Fruit fly (Drosophila melanogaster) whole organism, embryonic: ENCODE results near the gene pit.

Experiments
- Atf3 ChIP-seq: fragments of 200-800 bp; sonication (Bioruptor generic); optimal IDR thresholded peaks from 3 replicates; lab custom pipeline; 2016; ENCODE audit warnings: missing biosample characterization, missing genetic modification characterization
- B-H1 ChIP-seq: fragments of 200-800 bp; sonication (Bioruptor generic); IDR thresholded peaks from 3 replicates; pipeline ENCODE4 v1.3.6; 2022; ENCODE audit warnings: missing biosample characterization, missing genetic modification characterization
- BtbVII ChIP-seq: fragments of 200-800 bp; sonication (Bioruptor generic); optimal IDR thresholded peaks from 3 replicates; lab custom pipeline; 2017; ENCODE audit warnings: missing biosample characterization, mild to moderate bottlenecking, missing genetic modification characterization
- Bteb2 ChIP-seq: fragments of 200-800 bp; sonication (Bioruptor generic); optimal IDR thresholded peaks from 2 replicates; lab custom pipeline; 2016; ENCODE audit warnings: missing biosample characterization, missing genetic modification characterization
- C15 ChIP-seq: fragments of 200-800 bp; sonication (Bioruptor generic); IDR thresholded peaks from 3 replicates; pipeline ENCODE4 v1.3.6; 2022; ENCODE audit warnings: missing biosample characterization, missing genetic modification characterization
- CG11085 ChIP-seq: fragments of 200-800 bp; sonication (Bioruptor generic); IDR thresholded peaks from 2 replicates; pipeline ENCODE4 v1.3.6; 2022; ENCODE audit warnings: missing biosample characterization, missing genetic modification characterization
- CG12104 ChIP-seq: fragments of 200-800 bp; sonication (Bioruptor generic); optimal IDR thresholded peaks from 3 replicates; lab custom pipeline; 2016; ENCODE audit warnings: missing biosample characterization, missing genetic modification characterization
- CG15011 ChIP-seq: fragments of 200-800 bp; sonication (Bioruptor generic); optimal IDR thresholded peaks from 3 replicates; lab custom pipeline; 2018; ENCODE audit warnings: missing biosample characterization, mild to moderate bottlenecking, missing genetic modification characterization
- CG15514 ChIP-seq: fragments of 200-800 bp; sonication (Bioruptor generic); optimal IDR thresholded peaks from 3 replicates; lab custom pipeline; 2017; ENCODE audit warnings: missing biosample characterization, missing genetic modification characterization, mild to moderate bottlenecking, moderate library complexity, missing genetic modification reagents
- CG16779 ChIP-seq: fragments of 200-800 bp; sonication (Bioruptor generic); IDR thresholded peaks from 2 replicates; pipeline ENCODE4 v1.3.6; 2022; ENCODE audit warnings: missing biosample characterization, missing genetic modification characterization
- CG16813 ChIP-seq: fragments of 200-800 bp; sonication (Bioruptor generic); IDR thresholded peaks from 3 replicates; pipeline ENCODE4 v1.3.6; 2022; ENCODE audit warnings: missing biosample characterization, missing genetic modification characterization; ENCODE audit not compliant: partially characterized antibody
- CG18619 ChIP-seq: fragments of 200-800 bp; sonication (Bioruptor generic); optimal IDR thresholded peaks from 3 replicates; lab custom pipeline; 2017; ENCODE audit warnings: missing biosample characterization, mild to moderate bottlenecking, missing genetic modification characterization
- CG18764 ChIP-seq: fragments of 200-800 bp; sonication (Bioruptor generic); optimal IDR thresholded peaks from 3 replicates; lab custom pipeline; 2016; ENCODE audit warnings: missing biosample characterization, missing genetic modification characterization
- CG2678 ChIP-seq: fragments of 200-800 bp; sonication (Bioruptor generic); optimal IDR thresholded peaks from 3 replicates; lab custom pipeline; 2019; ENCODE audit warnings: missing biosample characterization, mild to moderate bottlenecking, missing genetic modification characterization, moderate library complexity
- CG30403 ChIP-seq: fragments of 200-800 bp; sonication (Bioruptor generic); optimal IDR thresholded peaks from 3 replicates; lab custom pipeline; 2016; ENCODE audit warnings: missing biosample characterization, missing genetic modification characterization
- CG3838 ChIP-seq: fragments of 200-800 bp; sonication (Bioruptor generic); optimal IDR thresholded peaks from 3 replicates; lab custom pipeline; 2016; ENCODE audit warnings: missing biosample characterization, missing genetic modification characterization
- CG4424 ChIP-seq: fragments of 200-800 bp; sonication (Bioruptor generic); optimal IDR thresholded peaks from 3 replicates; lab custom pipeline; 2016; ENCODE audit warnings: missing biosample characterization, missing genetic modification characterization
- CG5245 ChIP-seq: fragments of 200-800 bp; sonication (Bioruptor generic); optimal IDR thresholded peaks from 3 replicates; lab custom pipeline; 2016; ENCODE audit warnings: missing biosample characterization, missing genetic modification characterization
- CG6654 ChIP-seq: fragments of 200-800 bp; sonication (Bioruptor generic); optimal IDR thresholded peaks from 2 replicates; lab custom pipeline; 2017; ENCODE audit warnings: missing biosample characterization, mild to moderate bottlenecking, missing genetic modification characterization
- CG8089 ChIP-seq: fragments of 200-800 bp; sonication (Bioruptor generic); optimal IDR thresholded peaks from 3 replicates; lab custom pipeline; 2016; ENCODE audit warnings: missing biosample characterization, missing genetic modification characterization
- CG8478 ChIP-seq: fragments of >200 bp; optimal IDR thresholded peaks from 2 replicates; lab custom pipeline; 2018
- CG8924 ChIP-seq: fragments of 200-800 bp; optimal IDR thresholded peaks from 3 replicates; lab custom pipeline; 2019; ENCODE audit warnings: missing biosample characterization, mild to moderate bottlenecking, missing genetic modification characterization, moderate library complexity
- CG9215 ChIP-seq: fragments of 200-800 bp; sonication (Bioruptor generic); IDR thresholded peaks from 2 replicates; pipeline ENCODE4 v1.3.6; 2022; ENCODE audit warnings: missing biosample characterization, missing genetic modification characterization
- CG9609 ChIP-seq: fragments of 200-800 bp; sonication (Bioruptor generic); optimal IDR thresholded peaks from 3 replicates; lab custom pipeline; 2016; ENCODE audit warnings: missing biosample characterization, missing genetic modification characterization
- Dll ChIP-seq: fragments of 200-800 bp; sonication (Bioruptor generic); IDR thresholded peaks from 4 replicates; pipeline ENCODE4 v1.3.6; 2022; ENCODE audit warnings: missing biosample characterization, missing genetic modification characterization; ENCODE audit not compliant: partially characterized antibody
- Doc3 ChIP-seq: fragments of 200-800 bp; sonication (Bioruptor generic); IDR thresholded peaks from 3 replicates; pipeline ENCODE4 v1.3.6; 2022; ENCODE audit warnings: missing biosample characterization, missing genetic modification characterization; ENCODE audit not compliant: partially characterized antibody
- Fer3 ChIP-seq: fragments of 200-800 bp; sonication (Bioruptor generic); optimal IDR thresholded peaks from 2 replicates; lab custom pipeline; 2018; ENCODE audit warnings: missing biosample characterization, mild to moderate bottlenecking, missing genetic modification characterization, moderate library complexity
- Lhr ChIP-seq: fragments of 200-800 bp; sonication (Bioruptor generic); optimal IDR thresholded peaks from 3 replicates; lab custom pipeline; 2017; ENCODE audit warnings: mild to moderate bottlenecking, missing biosample characterization, missing genetic modification reagents, missing genetic modification characterization
- NFAT ChIP-seq: fragments of 200-800 bp; sonication (Bioruptor generic); IDR thresholded peaks from 2 replicates; pipeline ENCODE4 v1.3.6; 2022; ENCODE audit warnings: missing biosample characterization, missing genetic modification characterization
- Poxn ChIP-seq: fragments of 200-800 bp; sonication (Bioruptor generic); IDR thresholded peaks from 2 replicates; pipeline ENCODE4 v1.3.6; 2022; ENCODE audit warnings: missing biosample characterization, missing genetic modification characterization
- Rfx ChIP-seq: fragments of 200-800 bp; sonication (Bioruptor generic); IDR thresholded peaks from 2 replicates; pipeline ENCODE4 v1.3.6; 2022; ENCODE audit warnings: missing biosample characterization, missing genetic modification characterization
- Spps ChIP-seq: fragments of 200-800 bp; sonication (Bioruptor generic); optimal IDR thresholded peaks from 2 replicates; lab custom pipeline; 2018; ENCODE audit warnings: missing biosample characterization, mild to moderate bottlenecking, missing genetic modification characterization
- YL-1 ChIP-seq: fragments of 200-800 bp; sonication (Bioruptor generic); optimal IDR thresholded peaks from 3 replicates; lab custom pipeline; 2017; ENCODE audit warnings: missing biosample characterization, mild to moderate bottlenecking, missing genetic modification characterization
- ash1 ChIP-seq: fragments of 200-800 bp; sonication (Bioruptor generic); optimal IDR thresholded peaks from 2 replicates; lab custom pipeline; 2018; ENCODE audit warnings: missing biosample characterization, mild to moderate bottlenecking, missing genetic modification characterization
- bowl ChIP-seq: fragments of 200-800 bp; sonication (Bioruptor generic); IDR thresholded peaks from 2 replicates; pipeline ENCODE4 v1.3.6; 2022; ENCODE audit warnings: missing biosample characterization, missing genetic modification characterization
- chif ChIP-seq, 2 experiments: fragments of 200-800 bp; sonication (Bioruptor generic); optimal IDR thresholded peaks; 3 replicates each; lab custom pipeline; 2016; ENCODE audit warnings: missing biosample characterization in 2 of 2, missing genetic modification characterization in 2 of 2
- chinmo ChIP-seq: fragments of 200-800 bp; sonication (Bioruptor generic); IDR thresholded peaks from 4 replicates; pipeline ENCODE4 v1.3.6; 2022; ENCODE audit warnings: missing biosample characterization, missing genetic modification characterization; ENCODE audit not compliant: partially characterized antibody
- chm ChIP-seq: fragments of 200-800 bp; sonication (Bioruptor generic); IDR thresholded peaks from 2 replicates; pipeline ENCODE4 v1.3.6; 2022; ENCODE audit warnings: missing biosample characterization, missing genetic modification characterization
- dimm ChIP-seq: fragments of 200-800 bp; sonication (Bioruptor generic); IDR thresholded peaks from 2 replicates; pipeline ENCODE4 v1.3.6; 2022; ENCODE audit warnings: missing biosample characterization, missing genetic modification characterization
- en ChIP-seq: fragments of 200-800 bp; sonication (Bioruptor generic); optimal IDR thresholded peaks from 2 replicates; lab custom pipeline; 2016; ENCODE audit warnings: missing biosample characterization, missing genetic modification characterization
- fd102C ChIP-seq: fragments of 200-800 bp; sonication (Bioruptor generic); optimal IDR thresholded peaks from 2 replicates; lab custom pipeline; 2018; ENCODE audit warnings: missing biosample characterization, mild to moderate bottlenecking, missing genetic modification characterization, moderate library complexity
- gt ChIP-seq: fragments of 200-800 bp; sonication (Bioruptor generic); IDR thresholded peaks from 2 replicates; pipeline ENCODE4 v1.3.6; 2022; ENCODE audit warnings: missing biosample characterization, missing genetic modification characterization
- hth ChIP-seq: fragments of >200 bp; optimal IDR thresholded peaks from 2 replicates; lab custom pipeline; 2017; ENCODE audit warnings: inconsistent platforms
- lab ChIP-seq: fragments of 200-800 bp; sonication (Bioruptor generic); optimal IDR thresholded peaks from 3 replicates; lab custom pipeline; 2017; ENCODE audit warnings: missing biosample characterization, missing genetic modification characterization, mild to moderate bottlenecking, moderate library complexity, missing genetic modification reagents
- otp ChIP-seq: fragments of 200-800 bp; sonication (Bioruptor generic); IDR thresholded peaks from 3 replicates; pipeline ENCODE4, ENCODE4 v1.3.6; 2022; ENCODE audit warnings: missing biosample characterization, missing genetic modification characterization
- sob ChIP-seq: fragments of 200-800 bp; sonication (Bioruptor generic); IDR thresholded peaks from 2 replicates; pipeline ENCODE4 v1.3.6; 2022; ENCODE audit warnings: missing biosample characterization, missing genetic modification characterization
- tll ChIP-seq, 2 experiments: fragments of 200-800 bp in 1 of 2; fragments of >200 bp in 1 of 2; sonication (Bioruptor generic) in 1 of 2; optimal IDR thresholded peaks; 2 replicates each; lab custom pipeline; 2017 to 2019; ENCODE audit warnings: missing biosample characterization in 2 of 2, missing genetic modification characterization in 2 of 2, mild to moderate bottlenecking in 1 of 2, moderate library complexity in 1 of 2
- trem ChIP-seq: fragments of 200-800 bp; optimal IDR thresholded peaks from 3 replicates; lab custom pipeline; 2019; ENCODE audit warnings: missing biosample characterization, mild to moderate bottlenecking, missing genetic modification characterization, moderate library complexity
- tx ChIP-seq: fragments of 200-800 bp; sonication (Bioruptor generic); optimal IDR thresholded peaks from 2 replicates; lab custom pipeline; 2016; ENCODE audit warnings: missing biosample characterization, missing genetic modification characterization
- wek ChIP-seq: fragments of 200-800 bp; sonication (Bioruptor generic); optimal IDR thresholded peaks from 3 replicates; lab custom pipeline; 2018; ENCODE audit warnings: missing biosample characterization, mild to moderate bottlenecking, missing genetic modification characterization, moderate library complexity
- zfh2 ChIP-seq: fragments of 200-800 bp; sonication (Bioruptor generic); optimal IDR thresholded peaks from 2 replicates; lab custom pipeline; 2016; ENCODE audit warnings: missing biosample characterization, missing genetic modification characterization

The pit gene

DNA sequence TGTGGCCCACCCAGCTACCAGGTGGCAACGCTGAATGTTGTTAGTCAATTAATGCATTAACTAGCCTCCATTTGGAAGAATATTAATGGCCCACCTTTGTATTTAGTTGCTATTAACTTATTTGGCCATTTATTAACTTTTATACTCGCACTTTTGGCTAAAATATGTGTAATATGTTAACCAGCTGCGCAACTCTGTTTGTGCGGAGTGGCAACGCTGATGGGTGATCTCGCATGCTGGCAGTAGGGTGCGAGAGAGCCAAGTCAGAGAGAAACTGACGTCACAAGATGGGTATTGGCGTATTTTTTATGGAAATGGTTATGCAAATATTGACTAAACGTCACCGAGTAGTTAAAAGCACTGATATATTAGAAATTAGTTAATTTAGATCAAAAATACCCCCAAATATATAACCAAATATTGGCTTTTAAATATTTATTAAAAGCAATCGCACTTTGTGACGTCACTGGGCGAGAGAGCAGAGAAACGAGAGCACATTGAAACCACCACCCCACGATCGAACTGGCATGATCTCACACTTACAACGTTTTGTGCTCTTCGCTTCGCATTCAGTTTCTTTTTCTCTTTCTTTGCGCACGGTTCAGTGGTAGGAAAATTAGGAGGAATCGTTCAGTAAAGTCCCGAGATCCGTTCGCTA is 7.7 kb downstream of the pit start, which contains the start of gene how (continued):
- TF ChIP-seq fd102C (GFP tag; lab: Kevin White, UChicago), result no peak
- TF ChIP-seq Doc3, result no peak
- no peak for TF ChIP-seq CG3838
- TF ChIP-seq CG6654, result no peak
- TF ChIP-seq tx (GFP tag; lab: Kevin White, UChicago), result peak; percentile 96
- peak; percentile 26 for TF ChIP-seq CG30403
- peak; percentile 60 for TF ChIP-seq trem (tag; lab: Kevin White, UChicago)
- no peak for TF ChIP-seq CG15011 (GFP tag; lab: Kevin White, UChicago)
- peak; percentile 36 for TF ChIP-seq lab (GFP tag; lab: Kevin White, UChicago)
- no peak for TF ChIP-seq CG12104 (GFP tag; lab: Kevin White, UChicago)
- TF ChIP-seq chinmo (GFP tag; lab: Robert Waterston, UW), result no peak
- TF ChIP-seq tll (GFP tag; optimal IDR thresholded peaks at IDR 0.05; lab: Kevin White, UChicago), result peak in 1 of 2 experiments; percentile 95
- peak; percentile 28 for TF ChIP-seq CG4424
- no peak for TF ChIP-seq dimm
- no peak for TF ChIP-seq Lhr
- TF ChIP-seq NFAT, result no peak
- TF ChIP-seq Fer3 (tag; lab: Kevin White, UChicago), result no peak
- TF ChIP-seq chm (GFP tag; lab: Robert Waterston, UW), result peak; percentile 83
- no peak for TF ChIP-seq CG18619 (GFP tag; lab: Kevin White, UChicago)
- no peak for TF ChIP-seq CG9609 (GFP tag; lab: Kevin White, UChicago)
- TF ChIP-seq CG16813 (GFP tag; lab: Robert Waterston, UW), result peak; percentile 32; the same call in 1 of the 3 replicates
- TF ChIP-seq YL-1, result no peak
- no peak for TF ChIP-seq B-H1
- no peak for TF ChIP-seq CG8478 (lab: Kevin White, UChicago)
- peak; percentile 1 for TF ChIP-seq Spps (tag; lab: Kevin White, UChicago)
- peak; percentile 14 for TF ChIP-seq Atf3 (GFP tag; lab: Kevin White, UChicago)
- no peak for TF ChIP-seq CG8924
- peak; percentile 15 for TF ChIP-seq CG15514 (GFP tag; lab: Kevin White, UChicago)
- peak; percentile 57; the same call in 3 of the 4 replicates for TF ChIP-seq Dll (GFP tag; lab: Robert Waterston, UW)
- no peak for TF ChIP-seq zfh2 (GFP tag; lab: Kevin White, UChicago)
- no peak for TF ChIP-seq gt (GFP tag; lab: Robert Waterston, UW)
- no peak for TF ChIP-seq bowl (GFP tag; lab: Robert Waterston, UW)
- no peak for TF ChIP-seq en (GFP tag; lab: Kevin White, UChicago)
- no peak for TF ChIP-seq wek (GFP tag; lab: Kevin White, UChicago)
- no peak for TF ChIP-seq otp (GFP tag; lab: Robert Waterston, UW)
- TF ChIP-seq C15 (GFP tag; lab: Robert Waterston, UW), result no peak
- TF ChIP-seq CG11085, result no peak
- no peak for TF ChIP-seq CG16779
- TF ChIP-seq CG5245 (GFP tag; lab: Kevin White, UChicago), result no peak
- TF ChIP-seq CG8089 (GFP tag; lab: Kevin White, UChicago), result no peak
- no peak for TF ChIP-seq CG18764 (GFP tag; lab: Kevin White, UChicago)
- no peak for TF ChIP-seq BtbVII (GFP tag; lab: Kevin White, UChicago)
- peak in 1 of 2 experiments; percentile 45 for TF ChIP-seq chif (GFP tag; optimal IDR thresholded peaks at IDR 0.05; lab: Kevin White, UChicago)
- TF ChIP-seq Poxn (GFP tag; lab: Robert Waterston, UW), result no peak
- TF ChIP-seq CG9215 (GFP tag; lab: Robert Waterston, UW), result no peak
- no peak for TF ChIP-seq ash1
- TF ChIP-seq Rfx (GFP tag; lab: Robert Waterston, UW), result 0 out of 2 replicates have a peak, but pooled peaks have one; percentile 12
- TF ChIP-seq hth, result no peak
- no peak for TF ChIP-seq Bteb2 (GFP tag; lab: Kevin White, UChicago)
- TF ChIP-seq CG2678 (tag; lab: Kevin White, UChicago), result peak; percentile 22
- TF ChIP-seq sob, result no peak
